Fruit fly (Drosophila melanogaster) whole organism, pupa: Measurements from ENCODE around the gene Gas41.

Source experiments
- CG12605 ChIP-seq: fragments of 200-800 bp; sonication (Bioruptor generic); IDR thresholded peaks from 2 replicates; pipeline ENCODE4 v1.3.6; 2022; ENCODE audit warnings: missing biosample characterization, missing genetic modification characterization
- CG13204 ChIP-seq: fragments of 200-800 bp; sonication (Bioruptor generic); optimal IDR thresholded peaks from 2 replicates; lab custom pipeline; 2018; ENCODE audit warnings: missing biosample characterization, mild to moderate bottlenecking, missing genetic modification characterization, moderate library complexity
- CG32121 ChIP-seq: fragments of 200-800 bp; sonication (Bioruptor generic); IDR thresholded peaks from 2 replicates; pipeline ENCODE4 v1.3.6; 2022; ENCODE audit warnings: missing biosample characterization, missing genetic modification characterization
- CG34367 ChIP-seq: fragments of 200-800 bp; sonication (Bioruptor generic); optimal IDR thresholded peaks from 2 replicates; lab custom pipeline; 2018; ENCODE audit warnings: missing biosample characterization, mild to moderate bottlenecking, missing genetic modification characterization
- CG8159 ChIP-seq: fragments of 200-800 bp; sonication (Bioruptor generic); optimal IDR thresholded peaks from 3 replicates; lab custom pipeline; 2018; ENCODE audit warnings: missing biosample characterization, mild to moderate bottlenecking, missing genetic modification characterization, moderate library complexity
- CG8301 ChIP-seq: fragments of 200-800 bp; sonication (Bioruptor generic); optimal IDR thresholded peaks from 2 replicates; lab custom pipeline; 2018; ENCODE audit warnings: missing biosample characterization, mild to moderate bottlenecking, missing genetic modification characterization
- CG9948 ChIP-seq: fragments of 200-800 bp; sonication (Bioruptor generic); optimal IDR thresholded peaks from 2 replicates; lab custom pipeline; 2018; ENCODE audit warnings: missing biosample characterization, mild to moderate bottlenecking, missing genetic modification characterization, moderate library complexity
- EcR ChIP-seq: fragments of 200-800 bp; sonication (Bioruptor generic); optimal IDR thresholded peaks from 3 replicates; lab custom pipeline; 2019; ENCODE audit warnings: missing biosample characterization, missing genetic modification characterization, mild to moderate bottlenecking, moderate library complexity, missing genetic modification reagents
- Pif1B ChIP-seq: fragments of 200-800 bp; sonication (Bioruptor generic); optimal IDR thresholded peaks from 3 replicates; lab custom pipeline; 2016; ENCODE audit warnings: missing biosample characterization, missing genetic modification characterization
- Snoo ChIP-seq: fragments of 200-800 bp; sonication (Bioruptor generic); optimal IDR thresholded peaks from 3 replicates; lab custom pipeline; 2017; ENCODE audit warnings: missing biosample characterization, mild to moderate bottlenecking, missing genetic modification characterization, inconsistent platforms
- rn ChIP-seq: fragments of 200-800 bp; sonication (Bioruptor generic); IDR thresholded peaks from 2 replicates; pipeline ENCODE4 v1.3.6; 2022; ENCODE audit warnings: missing biosample characterization, missing genetic modification characterization

DNA sequence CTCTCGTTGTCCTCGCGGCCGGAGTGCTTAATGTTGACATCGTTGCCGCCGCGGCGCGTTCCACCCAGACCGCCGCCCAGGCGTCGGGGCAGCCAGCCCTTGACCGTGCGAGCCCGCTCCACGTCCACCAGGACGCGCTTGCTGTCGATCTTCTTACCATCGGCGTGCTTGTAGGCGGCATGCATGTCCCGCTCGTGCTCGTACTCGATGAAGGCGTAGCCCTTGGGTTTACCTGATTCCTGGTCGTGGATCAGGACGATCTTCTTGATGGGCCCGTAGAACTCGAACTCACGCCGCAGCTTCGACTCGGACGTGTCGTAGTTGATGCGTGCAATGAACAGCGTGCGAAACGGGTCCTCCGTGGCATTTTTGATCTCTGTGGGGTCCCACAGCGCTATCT, 20.8 kb upstream of the Gas41 start:
- TF ChIP-seq Pif1B (GFP tag; lab: Kevin White, UChicago) (no peak), EcR (GFP tag; lab: Kevin White, UChicago) (no peak), CG34367 (no peak), CG13204 (GFP tag; lab: Kevin White, UChicago) (no peak), rn (GFP tag; lab: Robert Waterston, UW) (no peak), CG32121 (GFP tag; lab: Robert Waterston, UW) (no peak), CG8301 (tag; lab: Kevin White, UChicago) (no peak), Snoo (tag; lab: Kevin White, UChicago) (no peak), CG8159 (tag; lab: Kevin White, UChicago) (no peak), CG12605 (GFP tag; lab: Robert Waterston, UW) (no peak), CG9948 (no peak)
